Fruit fly (Drosophila melanogaster): ENCODE data around the gene Nepl11.

Nepl11 gene

dm6 chr3R:4294689-4295088 is at the start of gene Nepl11:
Gene Nepl11 (minus strand): TSS chr3R:4294840.
- TF ChIP-seq CG34376 (GFP tag; optimal IDR thresholded peaks at IDR 0.05) = peak; percentile 70
- TF ChIP-seq sug (tag; optimal IDR thresholded peaks at IDR 0.05) = peak; percentile 57
- no peak for TF ChIP-seq zen (tag; optimal IDR thresholded peaks at IDR 0.05)

dm6 chr3R:4341177-4341576 is 46.5 kb upstream of the Nepl11 start:
- no peak for TF ChIP-seq sens-2 (GFP tag; IDR thresholded peaks at IDR 0.05)
- no peak for TF ChIP-seq lmd (GFP tag; IDR thresholded peaks at IDR 0.05)
- TF ChIP-seq B-H2 (GFP tag; optimal IDR thresholded peaks at IDR 0.05) = no peak
- TF ChIP-seq CG9817 (tag; optimal IDR thresholded peaks at IDR 0.05) = no peak
- no peak for TF ChIP-seq Atf6 (GFP tag; IDR thresholded peaks at IDR 0.05)
- no peak for TF ChIP-seq Pdp1 (GFP tag; optimal IDR thresholded peaks at IDR 0.05)
- TF ChIP-seq gce (GFP tag; IDR thresholded peaks at IDR 0.05) = no peak
- no peak for TF ChIP-seq CG1603 (tag; optimal IDR thresholded peaks at IDR 0.05)
- TF ChIP-seq slp2 (GFP tag; optimal IDR thresholded peaks at IDR 0.05) = no peak
- TF ChIP-seq hkb (optimal IDR thresholded peaks at IDR 0.05) = no peak
- TF ChIP-seq hkb (GFP tag; IDR thresholded peaks at IDR 0.05) = 0 out of 2 replicates have a peak, but pooled peaks have one; percentile 2
- no peak for TF ChIP-seq lbe (GFP tag; optimal IDR thresholded peaks at IDR 0.05)
- no peak for TF ChIP-seq Hr3 (GFP tag; optimal IDR thresholded peaks at IDR 0.05)
- TF ChIP-seq mirr (GFP tag; optimal IDR thresholded peaks at IDR 0.05) = no peak
- peak; percentile 19 for TF ChIP-seq pros (GFP tag; optimal IDR thresholded peaks at IDR 0.05)
- no peak for TF ChIP-seq Hmr (GFP tag; optimal IDR thresholded peaks at IDR 0.05)
- TF ChIP-seq Nf-YB (GFP tag; optimal IDR thresholded peaks at IDR 0.05) = peak; percentile 80
- no peak for TF ChIP-seq ro (GFP tag; IDR thresholded peaks at IDR 0.05)
- no peak for TF ChIP-seq HHEX (GFP tag; optimal IDR thresholded peaks at IDR 0.05)
- no peak for TF ChIP-seq exex (tag; optimal IDR thresholded peaks at IDR 0.05)
- TF ChIP-seq tup (GFP tag; optimal IDR thresholded peaks at IDR 0.05) = no peak
- no peak for TF ChIP-seq twi (tag; optimal IDR thresholded peaks at IDR 0.05)
- TF ChIP-seq zen (tag; optimal IDR thresholded peaks at IDR 0.05) = peak; percentile 71
- peak; percentile 17 for TF ChIP-seq cg (GFP tag; optimal IDR thresholded peaks at IDR 0.05)
- no peak for TF ChIP-seq CG18599 (GFP tag; optimal IDR thresholded peaks at IDR 0.05)
- TF ChIP-seq CG3995 (GFP tag; optimal IDR thresholded peaks at IDR 0.05) = no peak
- TF ChIP-seq CG17612 (GFP tag; IDR thresholded peaks at IDR 0.05) = no peak
- TF ChIP-seq Fer3 (tag; optimal IDR thresholded peaks at IDR 0.05) = no peak
- TF ChIP-seq Ets65A (GFP tag) = peak; percentile 25
- TF ChIP-seq Nf-YC (tag; optimal IDR thresholded peaks at IDR 0.05) = peak; percentile 76
- peak; percentile 92 for TF ChIP-seq seq (GFP tag; IDR thresholded peaks at IDR 0.05)
- TF ChIP-seq MESR4 (GFP tag; optimal IDR thresholded peaks at IDR 0.05) = no peak
- peak; percentile 28 for TF ChIP-seq CG1832 (GFP tag; optimal IDR thresholded peaks at IDR 0.05)
- no peak for TF ChIP-seq CG8388 (GFP tag; optimal IDR thresholded peaks at IDR 0.05)
- no peak for TF ChIP-seq hth (optimal IDR thresholded peaks at IDR 0.05)
- TF ChIP-seq D (optimal IDR thresholded peaks at IDR 0.05) = peak; percentile 72
- no peak for TF ChIP-seq D (GFP tag; optimal IDR thresholded peaks at IDR 0.05)
- TF ChIP-seq HLHmδ (GFP tag; optimal IDR thresholded peaks at IDR 0.05) = no peak
- TF ChIP-seq CG9797 (GFP tag; optimal IDR thresholded peaks at IDR 0.05) = no peak
- no peak for TF ChIP-seq kah (GFP tag; optimal IDR thresholded peaks at IDR 0.05)
- no peak for TF ChIP-seq ssp (GFP tag; IDR thresholded peaks at IDR 0.05)
- no peak for TF ChIP-seq CG2712 (tag; optimal IDR thresholded peaks at IDR 0.05)
- TF ChIP-seq gt (GFP tag; IDR thresholded peaks at IDR 0.05) = no peak
- no peak for TF ChIP-seq CG16815 (GFP tag; optimal IDR thresholded peaks at IDR 0.05)

Measured in whole organism, embryonic.